Fruit fly (Drosophila melanogaster) whole organism, wandering third instar larva: ENCODE data around the gene tsg.

Source experiments
- Mio ChIP-seq: sonication (Bioruptor generic); optimal IDR thresholded peaks from 2 replicates; lab custom pipeline; 2016; ENCODE audit warnings: missing biosample characterization, missing genetic modification characterization
- OdsH ChIP-seq: fragments of 200-800 bp; sonication (Bioruptor generic); optimal IDR thresholded peaks from 2 replicates; lab custom pipeline; 2016; ENCODE audit warnings: missing biosample characterization, mild to moderate bottlenecking, missing genetic modification characterization
- dsf ChIP-seq: sonication (Bioruptor generic); optimal IDR thresholded peaks from 2 replicates; lab custom pipeline; 2016; ENCODE audit warnings: missing biosample characterization, missing genetic modification characterization, borderline replicate concordance

dm6 chrX:11999974-12000618 lies 11.3 kb upstream of the tsg start:
- peak; percentile 16 for TF ChIP-seq OdsH
- no peak for TF ChIP-seq dsf
- no peak for TF ChIP-seq Mio
